Worm (Caenorhabditis elegans) whole organism, late embryonic: ENCODE measurements around the gene spin-2.

Experiments used
- K02D7.2 ChIP-seq: sonication (generic microtip); optimal IDR thresholded peaks from 2 replicates; lab custom pipeline; 2017; ENCODE audit warnings: mild to moderate bottlenecking, missing genetic modification characterization, missing compliant biosample characterization
- nfya-1 ChIP-seq: sonication (generic microtip); optimal IDR thresholded peaks from 2 replicates; lab custom pipeline; 2017; ENCODE audit warnings: missing genetic modification characterization, mild to moderate bottlenecking, missing compliant biosample characterization, antibody characterized with exemption, moderate library complexity
- pros-1 ChIP-seq: fragments of 150-350 bp; optimal IDR thresholded peaks from 2 replicates; lab custom pipeline; 2014; ENCODE audit warnings: missing biosample characterization, missing genetic modification reagents, missing genetic modification characterization
- sdc-2 ChIP-seq: sonication (generic microtip); optimal IDR thresholded peaks from 2 replicates; lab custom pipeline; 2016; ENCODE audit warnings: missing genotype, missing genetic modification characterization, missing compliant biosample characterization

ce11 chrIV:13057418-13057817, 29.4 kb upstream of the spin-2 start, which contains the start of gene scl-2:
- TF ChIP-seq K02D7.2 (tag; lab: Kevin White, UChicago) (no peak), pros-1 (tag; lab: Kevin White, UChicago) (no peak), sdc-2 (tag; lab: Kevin White, UChicago) (no peak), nfya-1 (no peak)
